Worm (Caenorhabditis elegans) whole organism, young adult: ENCODE results near the gene F21C10.7.
A peak's percentile ranks its signal among the peaks of the same experiment; 100 is the strongest.

ENCODE experiments used
- B0035.1 ChIP-seq: sonication (generic microtip); optimal IDR thresholded peaks from 2 replicates; lab custom pipeline; 2016; ENCODE audit warnings: missing genetic modification characterization, mild to moderate bottlenecking, missing compliant biosample characterization, missing genotype, missing genetic modification reagents
- B0336.3 ChIP-seq: fragments of 200-800 bp; sonication (Bioruptor generic); IDR thresholded peaks from 2 replicates; pipeline ENCODE4 v1.3.6; 2022; ENCODE audit warnings: missing genetic modification characterization, missing compliant biosample characterization
- F57C9.4 ChIP-seq: sonication (generic microtip); optimal IDR thresholded peaks from 2 replicates; lab custom pipeline; 2017; ENCODE audit warnings: mild to moderate bottlenecking, missing genetic modification characterization, missing compliant biosample characterization
- K12H6.12 ChIP-seq: fragments of 200-800 bp; sonication (Bioruptor generic); optimal IDR thresholded peaks from 2 replicates; lab custom pipeline; 2018; ENCODE audit warnings: mild to moderate bottlenecking, missing genetic modification characterization, missing compliant biosample characterization
- Y95B8A.8 ChIP-seq: fragments of 200-800 bp; sonication (Bioruptor generic); IDR thresholded peaks from 2 replicates; pipeline ENCODE4 v1.3.6; 2022; ENCODE audit warnings: missing genetic modification reagents, missing genetic modification characterization, missing compliant biosample characterization
- aptf-2 ChIP-seq: fragments of 200-800 bp; sonication (Bioruptor generic); conservative IDR thresholded peaks from 2 replicates; pipeline ENCODE4 v1.3.6; 2022; ENCODE audit warnings: missing genetic modification reagents, missing genetic modification characterization, missing compliant biosample characterization
- atf-7 ChIP-seq: sonication (generic microtip); optimal IDR thresholded peaks from 2 replicates; lab custom pipeline; 2017; ENCODE audit warnings: mild to moderate bottlenecking, missing genetic modification characterization, missing compliant biosample characterization
- attf-5 ChIP-seq: fragments of 200-800 bp; sonication (Bioruptor generic); optimal IDR thresholded peaks from 2 replicates; lab custom pipeline; 2018; ENCODE audit warnings: mild to moderate bottlenecking, missing genetic modification characterization, missing compliant biosample characterization
- bed-1 ChIP-seq: fragments of 200-800 bp; sonication (Bioruptor generic); IDR thresholded peaks from 2 replicates; pipeline ENCODE4 v1.3.6; 2022; ENCODE audit warnings: missing genetic modification reagents, missing genetic modification characterization, missing compliant biosample characterization
- cebp-1 ChIP-seq, 2 experiments: fragments of 200-800 bp in 1 of 2; sonication (Bioruptor generic) in 1 of 2; sonication (generic microtip) in 1 of 2; IDR thresholded peaks in 1 of 2; optimal IDR thresholded peaks in 1 of 2; 2 replicates each; pipeline versions ENCODE4 v1.3.6 to Lab custom; 2017 to 2022; ENCODE audit warnings: missing compliant biosample characterization in 2 of 2, missing genetic modification characterization in 2 of 2, mild to moderate bottlenecking in 1 of 2, missing genetic modification reagents in 1 of 2, moderate library complexity in 1 of 2
- ceh-91 ChIP-seq: fragments of 200-800 bp; sonication (Bioruptor generic); IDR thresholded peaks from 2 replicates; pipeline ENCODE4 v1.3.6; 2022; ENCODE audit warnings: missing genetic modification reagents, missing genetic modification characterization, missing compliant biosample characterization
- chd-7 ChIP-seq: sonication (generic microtip); optimal IDR thresholded peaks from 2 replicates; lab custom pipeline; 2016; ENCODE audit warnings: mild to moderate bottlenecking, missing genetic modification characterization, moderate library complexity, missing compliant biosample characterization
- dox-1 ChIP-seq: fragments of 200-800 bp; sonication (Bioruptor generic); IDR thresholded peaks from 2 replicates; pipeline ENCODE4 v1.3.6; 2022; ENCODE audit warnings: missing genetic modification reagents, missing genetic modification characterization, missing compliant biosample characterization
- dpl-1 ChIP-seq: fragments of 150-350 bp; optimal IDR thresholded peaks from 2 replicates; lab custom pipeline; 2014; ENCODE audit warnings: missing biosample characterization, missing genetic modification reagents, missing genetic modification characterization
- egl-18 ChIP-seq: fragments of 200-800 bp; sonication (Bioruptor generic); IDR thresholded peaks from 2 replicates; pipeline ENCODE4 v1.3.6; 2022; ENCODE audit warnings: missing genetic modification reagents, missing genetic modification characterization, missing compliant biosample characterization
- ets-4 ChIP-seq: fragments of 200-800 bp; sonication (Bioruptor generic); optimal IDR thresholded peaks from 2 replicates; lab custom pipeline; 2018; ENCODE audit warnings: mild to moderate bottlenecking, missing genetic modification characterization, missing compliant biosample characterization
- hmg-20 ChIP-seq: fragments of 200-800 bp; sonication (Bioruptor generic); IDR thresholded peaks from 2 replicates; pipeline ENCODE4 v1.3.6; 2022; ENCODE audit warnings: missing genetic modification reagents, missing genetic modification characterization, missing compliant biosample characterization
- hrde-1 ChIP-seq: sonication (generic microtip); optimal IDR thresholded peaks from 2 replicates; lab custom pipeline; 2016; ENCODE audit warnings: missing genetic modification characterization, mild to moderate bottlenecking, missing compliant biosample characterization, moderate library complexity, missing genotype, missing genetic modification reagents, borderline replicate concordance
- let-607 ChIP-seq, 2 experiments: fragments of 200-800 bp in 1 of 2; sonication (Bioruptor generic) in 1 of 2; sonication (generic microtip) in 1 of 2; optimal IDR thresholded peaks; 2 replicates each; lab custom pipeline; 2016 to 2018; ENCODE audit warnings: mild to moderate bottlenecking in 2 of 2, missing compliant biosample characterization in 2 of 2, missing genetic modification characterization in 2 of 2, moderate library complexity in 2 of 2, missing genotype in 1 of 2
- lin-40 ChIP-seq: sonication (generic microtip); optimal IDR thresholded peaks from 2 replicates; lab custom pipeline; 2016; ENCODE audit warnings: missing genetic modification characterization, mild to moderate bottlenecking, missing compliant biosample characterization, missing genotype, missing genetic modification reagents
- lin-54 ChIP-seq: fragments of 200-800 bp; sonication (Bioruptor generic); optimal IDR thresholded peaks from 2 replicates; lab custom pipeline; 2018; ENCODE audit warnings: mild to moderate bottlenecking, missing genetic modification characterization, missing compliant biosample characterization
- lsl-1 ChIP-seq: fragments of 200-800 bp; sonication (Bioruptor generic); optimal IDR thresholded peaks from 2 replicates; lab custom pipeline; 2018; ENCODE audit warnings: mild to moderate bottlenecking, missing genetic modification characterization, moderate library complexity, missing compliant biosample characterization
- madf-6 ChIP-seq: fragments of 200-800 bp; sonication (Bioruptor generic); IDR thresholded peaks from 2 replicates; pipeline ENCODE4 v1.3.6; 2022; ENCODE audit warnings: missing genetic modification reagents, missing genetic modification characterization, missing compliant biosample characterization
- mcd-1 ChIP-seq: fragments of 200-800 bp; sonication (Bioruptor generic); IDR thresholded peaks from 2 replicates; pipeline ENCODE4 v1.3.6; 2022; ENCODE audit warnings: missing genetic modification reagents, missing genetic modification characterization, missing compliant biosample characterization
- mes-4 ChIP-seq: sonication (generic microtip); optimal IDR thresholded peaks from 2 replicates; lab custom pipeline; 2016; ENCODE audit warnings: missing genotype, missing genetic modification characterization, missing compliant biosample characterization
- nfyb-1 ChIP-seq: fragments of 200-800 bp; sonication (Bioruptor generic); IDR thresholded peaks from 2 replicates; pipeline ENCODE4 v1.3.6; 2022; ENCODE audit warnings: missing genetic modification reagents, missing genetic modification characterization, missing compliant biosample characterization
- nhr-80 ChIP-seq: sonication (generic microtip); optimal IDR thresholded peaks from 2 replicates; lab custom pipeline; 2016; ENCODE audit warnings: missing genetic modification characterization, missing compliant biosample characterization
- nhr-90 ChIP-seq: sonication (generic microtip); optimal IDR thresholded peaks from 2 replicates; lab custom pipeline; 2016; ENCODE audit warnings: missing genotype, mild to moderate bottlenecking, missing genetic modification characterization, missing compliant biosample characterization
- repo-1 ChIP-seq: sonication (generic microtip); optimal IDR thresholded peaks from 2 replicates; lab custom pipeline; 2017; ENCODE audit warnings: mild to moderate bottlenecking, missing genetic modification characterization, missing compliant biosample characterization
- snpc-1.1 ChIP-seq: sonication (generic microtip); optimal IDR thresholded peaks from 2 replicates; lab custom pipeline; 2017; ENCODE audit warnings: missing genetic modification characterization, mild to moderate bottlenecking, missing compliant biosample characterization, antibody characterized with exemption, moderate library complexity, missing genotype, missing genetic modification reagents; ENCODE audit not compliant: insufficient read depth
- snpc-4 ChIP-seq, 5 experiments: fragments of 150-350 bp in 1 of 5; sonication (generic microtip) in 4 of 5; optimal IDR thresholded peaks; 2 replicates each; lab custom pipeline; 2014 to 2018; ENCODE audit warnings: missing genetic modification characterization in 5 of 5, missing biosample characterization in 3 of 5, antibody characterized with exemption in 2 of 5, mild to moderate bottlenecking in 2 of 5, missing compliant biosample characterization in 2 of 5, missing genotype in 2 of 5, moderate library complexity in 2 of 5, missing genetic modification reagents in 1 of 5
- tbp1 ChIP-seq: fragments of 200-800 bp; sonication (Bioruptor generic); optimal IDR thresholded peaks from 2 replicates; lab custom pipeline; 2018; ENCODE audit warnings: mild to moderate bottlenecking, missing genetic modification characterization, missing compliant biosample characterization
- tlf-1 ChIP-seq: fragments of 200-800 bp; sonication (Bioruptor generic); optimal IDR thresholded peaks from 2 replicates; lab custom pipeline; 2018; ENCODE audit warnings: mild to moderate bottlenecking, missing genetic modification characterization, missing compliant biosample characterization
- unc-62 ChIP-seq: fragments of 150-350 bp; optimal IDR thresholded peaks from 2 replicates; lab custom pipeline; 2014; ENCODE audit warnings: missing biosample characterization, missing genetic modification reagents, missing genetic modification characterization
- zfh-2 ChIP-seq: fragments of 200-800 bp; sonication (Bioruptor generic); conservative IDR thresholded peaks from 2 replicates; pipeline ENCODE4 v1.3.6; 2022; ENCODE audit warnings: missing genetic modification reagents, missing genetic modification characterization, missing compliant biosample characterization
- zim-3 ChIP-seq: sonication (generic microtip); optimal IDR thresholded peaks from 2 replicates; lab custom pipeline; 2017; ENCODE audit warnings: mild to moderate bottlenecking, missing genetic modification characterization, moderate library complexity, missing compliant biosample characterization
- ztf-18 ChIP-seq: sonication (generic microtip); optimal IDR thresholded peaks from 2 replicates; lab custom pipeline; 2016; ENCODE audit warnings: missing genotype, mild to moderate bottlenecking, missing genetic modification characterization, missing compliant biosample characterization
- ztf-22 ChIP-seq: fragments of 200-800 bp; sonication (Bioruptor generic); optimal IDR thresholded peaks from 2 replicates; lab custom pipeline; 2018; ENCODE audit warnings: mild to moderate bottlenecking, missing genetic modification characterization, moderate library complexity, missing compliant biosample characterization
- ztf-25 ChIP-seq: fragments of 200-800 bp; sonication (Bioruptor generic); IDR thresholded peaks from 2 replicates; pipeline ENCODE4 v1.3.6; 2022; ENCODE audit warnings: missing genetic modification reagents, missing genetic modification characterization, missing compliant biosample characterization

Gene F21C10.7

DNA sequence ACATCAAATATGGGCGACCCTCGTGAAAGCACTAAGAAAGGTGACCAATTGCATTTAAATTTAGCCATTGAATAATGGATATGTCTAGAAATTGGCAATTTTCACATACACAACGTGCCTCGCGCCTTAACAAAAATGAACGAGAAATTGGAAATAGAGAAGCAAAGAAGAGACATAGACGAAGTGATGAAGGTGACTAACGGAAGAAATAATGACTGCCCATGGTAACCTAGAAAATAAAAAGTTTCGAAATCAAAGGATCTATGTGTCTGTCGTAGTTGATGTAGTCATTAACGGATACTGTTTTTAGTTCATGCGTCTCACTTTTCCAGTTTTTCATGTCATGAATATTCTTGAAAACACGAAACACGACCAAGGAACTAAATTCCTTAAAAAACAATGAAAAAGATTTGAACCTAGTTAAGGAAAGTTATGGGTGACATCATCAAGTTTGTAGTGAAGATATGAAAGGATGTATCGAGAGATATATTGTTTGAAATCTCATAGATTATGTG lies 34.4 kb upstream of the F21C10.7 start:
- TF ChIP-seq cebp-1 (GFP tag; IDR thresholded peaks at IDR 0.05; lab: Robert Waterston, UW) (no peak), cebp-1 (tag; optimal IDR thresholded peaks at IDR 0.05; lab: Kevin White, UChicago) (peak; percentile 42), ztf-25 (GFP tag; lab: Robert Waterston, UW) (no peak)

DNA sequence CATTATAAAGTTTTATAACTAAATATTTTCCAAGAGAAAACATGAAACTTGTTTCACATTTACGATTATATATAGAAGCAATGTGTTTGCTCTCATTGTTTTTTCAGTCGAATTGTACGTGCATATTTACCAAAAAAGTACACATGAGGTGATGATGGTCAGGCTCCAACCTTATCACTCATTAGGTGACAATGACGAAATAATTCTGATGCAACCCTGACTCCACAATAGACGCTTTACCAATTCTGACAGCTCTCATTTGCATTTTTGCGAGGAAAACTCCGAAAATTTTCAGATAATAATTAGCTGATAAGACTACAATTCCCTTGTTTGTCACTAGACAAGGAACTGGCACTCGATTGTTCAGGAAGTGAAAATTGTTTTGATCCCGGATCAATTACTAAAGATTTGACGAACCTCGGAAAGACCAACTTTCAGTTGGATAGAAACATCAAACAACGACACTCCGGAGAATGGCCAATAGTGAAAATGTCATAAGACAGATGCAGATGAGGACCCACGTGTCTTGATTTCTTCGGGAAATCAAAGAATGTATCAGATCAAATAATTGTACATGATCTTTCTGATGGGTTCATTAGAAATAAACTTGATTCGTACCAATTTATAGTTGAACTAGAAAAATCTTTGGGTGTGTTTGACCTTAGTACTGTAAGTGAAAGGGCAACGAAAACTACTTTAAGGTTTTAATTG lies 33.6 kb upstream of the F21C10.7 start:
- TF ChIP-seq nhr-80 (tag; lab: Kevin White, UChicago) (peak; percentile 88), F57C9.4 (tag; lab: Kevin White, UChicago) (no peak), ets-4 (no peak), cebp-1 (GFP tag; IDR thresholded peaks at IDR 0.05; lab: Robert Waterston, UW) (no peak), cebp-1 (tag; optimal IDR thresholded peaks at IDR 0.05; lab: Kevin White, UChicago) (peak; percentile 63), B0336.3 (GFP tag; lab: Robert Waterston, UW) (0 out of 2 replicates have a peak, but pooled peaks have one; percentile 22), aptf-2 (GFP tag; lab: Robert Waterston, UW) (no peak), hrde-1 (no peak), egl-18 (no peak), zfh-2 (GFP tag; lab: Robert Waterston, UW) (no peak), let-607 (tag; optimal IDR thresholded peaks at IDR 0.05; lab: Kevin White, UChicago) (peak in 1 of 2 experiments; percentile 31), dpl-1 (GFP tag; lab: Kevin White, UChicago) (no peak), snpc-4 (GFP tag; optimal IDR thresholded peaks at IDR 0.05; lab: Kevin White, UChicago) (no peak), snpc-4 (tag; optimal IDR thresholded peaks at IDR 0.05; lab: Kevin White, UChicago) (peak in 1 of 4 experiments; percentile 1), atf-7 (tag; lab: Kevin White, UChicago) (peak; percentile 50), attf-5 (GFP tag; lab: Kevin White, UChicago) (peak; percentile 29), lin-54 (GFP tag; lab: Kevin White, UChicago) (no peak), dox-1 (GFP tag; lab: Robert Waterston, UW) (peak; percentile 49; the same call in 1 of the 2 replicates), unc-62 (GFP tag; lab: Kevin White, UChicago) (peak; percentile 19), tbp1 (GFP tag; lab: Kevin White, UChicago) (no peak), mes-4 (no peak), chd-7 (no peak), nhr-90 (tag; lab: Kevin White, UChicago) (peak; percentile 61), ceh-91 (GFP tag; lab: Robert Waterston, UW) (no peak)

- TF ChIP-seq B0336.3 (GFP tag; lab: Robert Waterston, UW) = peak; percentile 72
- TF ChIP-seq dox-1 (GFP tag; lab: Robert Waterston, UW) = peak; percentile 69; the same call in 1 of the 2 replicates
- TF ChIP-seq let-607 (tag; optimal IDR thresholded peaks at IDR 0.05; lab: Kevin White, UChicago) = peak; percentile 53 to 74
- no peak for TF ChIP-seq madf-6
- TF ChIP-seq lsl-1 (GFP tag; lab: Kevin White, UChicago) = no peak
- peak; percentile 47 for TF ChIP-seq chd-7
- TF ChIP-seq nhr-90 (tag; lab: Kevin White, UChicago) = peak; percentile 54
- TF ChIP-seq snpc-4 (GFP tag; optimal IDR thresholded peaks at IDR 0.05; lab: Kevin White, UChicago) = no peak
- TF ChIP-seq snpc-4 (tag; optimal IDR thresholded peaks at IDR 0.05; lab: Kevin White, UChicago) = peak in 2 of 4 experiments; percentile 24 to 37
- TF ChIP-seq bed-1 (GFP tag; lab: Robert Waterston, UW) = no peak
- TF ChIP-seq hmg-20 = no peak
- TF ChIP-seq nhr-80 (tag; lab: Kevin White, UChicago) = peak; percentile 99
- peak; percentile 92 for TF ChIP-seq ets-4
- TF ChIP-seq mcd-1 = 0 out of 2 replicates have a peak, but pooled peaks have one; percentile 6
- TF ChIP-seq repo-1 = no peak
- peak; percentile 21 for TF ChIP-seq lin-40 (tag; lab: Kevin White, UChicago)
- TF ChIP-seq snpc-1.1 (tag; lab: Kevin White, UChicago) = no peak
- TF ChIP-seq ztf-18 (tag; lab: Kevin White, UChicago) = no peak
- TF ChIP-seq ztf-22 (GFP tag; lab: Kevin White, UChicago) = peak; percentile 87
- peak; percentile 40 for TF ChIP-seq lin-54 (GFP tag; lab: Kevin White, UChicago)
- no peak for TF ChIP-seq zim-3 (tag; lab: Kevin White, UChicago)
- TF ChIP-seq tlf-1 (GFP tag; lab: Kevin White, UChicago) = peak; percentile 57
- TF ChIP-seq K12H6.12 (tag; lab: Kevin White, UChicago) = no peak
- peak; percentile 60 for TF ChIP-seq nfyb-1 (GFP tag; lab: Robert Waterston, UW)
- TF ChIP-seq B0035.1 (tag; lab: Kevin White, UChicago) = no peak
- 0 out of 2 replicates have a peak, but pooled peaks have one; percentile 36 for TF ChIP-seq Y95B8A.8
- TF ChIP-seq tbp1 (GFP tag; lab: Kevin White, UChicago) = peak; percentile 31
Measured at ce11 chrV:9079965-9080432, 32.6 kb upstream of the F21C10.7 start.
